Worm (Caenorhabditis elegans) whole organism, young adult: ENCODE measurements around the gene npp-26.
A peak's percentile ranks its signal among the peaks of the same experiment; 100 is the strongest.

Source experiments
- C06A6.2 ChIP-seq: fragments of 200-800 bp; sonication (Bioruptor generic); conservative IDR thresholded peaks from 2 replicates; pipeline ENCODE4 v1.3.6; 2022; ENCODE audit warnings: missing genetic modification characterization, missing compliant biosample characterization
- C17E4.6 ChIP-seq: fragments of 200-800 bp; sonication (Bioruptor generic); IDR thresholded peaks from 2 replicates; pipeline ENCODE4 v1.3.6; 2022; ENCODE audit warnings: missing genetic modification reagents, missing genetic modification characterization, missing compliant biosample characterization
- F33H1.4 ChIP-seq: fragments of 200-800 bp; sonication (Bioruptor generic); IDR thresholded peaks from 2 replicates; pipeline ENCODE4 v1.3.6; 2022; ENCODE audit warnings: missing genetic modification reagents, missing genetic modification characterization, missing compliant biosample characterization
- F37B4.10 ChIP-seq: fragments of 200-800 bp; sonication (Bioruptor generic); IDR thresholded peaks from 2 replicates; pipeline ENCODE4 v1.3.6; 2022; ENCODE audit warnings: missing genetic modification characterization, missing compliant biosample characterization
- F39B2.1 ChIP-seq: fragments of 200-800 bp; sonication (Bioruptor generic); IDR thresholded peaks from 2 replicates; pipeline ENCODE4 v1.3.6; 2022; ENCODE audit warnings: missing genetic modification reagents, missing genetic modification characterization, missing compliant biosample characterization
- K11D2.4 ChIP-seq: fragments of 200-800 bp; sonication (Bioruptor generic); IDR thresholded peaks from 2 replicates; pipeline ENCODE4 v1.3.6; 2022; ENCODE audit warnings: missing genetic modification reagents, missing genetic modification characterization, missing compliant biosample characterization
- K12H6.12 ChIP-seq: fragments of 200-800 bp; sonication (Bioruptor generic); optimal IDR thresholded peaks from 2 replicates; lab custom pipeline; 2018; ENCODE audit warnings: mild to moderate bottlenecking, missing genetic modification characterization, missing compliant biosample characterization
- Y56A3A.18 ChIP-seq: fragments of 200-800 bp; sonication (Bioruptor generic); IDR thresholded peaks from 2 replicates; pipeline ENCODE4 v1.3.6; 2022; ENCODE audit warnings: missing genetic modification reagents, missing genetic modification characterization, missing compliant biosample characterization
- aptf-2 ChIP-seq: fragments of 200-800 bp; sonication (Bioruptor generic); conservative IDR thresholded peaks from 2 replicates; pipeline ENCODE4 v1.3.6; 2022; ENCODE audit warnings: missing genetic modification reagents, missing genetic modification characterization, missing compliant biosample characterization
- aptf-3 ChIP-seq: fragments of 200-800 bp; sonication (Bioruptor generic); IDR thresholded peaks from 2 replicates; pipeline ENCODE4 v1.3.6; 2022; ENCODE audit warnings: missing genetic modification characterization, missing compliant biosample characterization
- attf-3 ChIP-seq: fragments of 200-800 bp; sonication (Bioruptor generic); conservative IDR thresholded peaks from 2 replicates; pipeline ENCODE4 v1.3.6; 2022; ENCODE audit warnings: missing genetic modification reagents, missing genetic modification characterization, missing compliant biosample characterization
- ccch-3 ChIP-seq: fragments of 200-800 bp; sonication (Bioruptor generic); optimal IDR thresholded peaks from 2 replicates; lab custom pipeline; 2018; ENCODE audit warnings: mild to moderate bottlenecking, missing genetic modification characterization, missing compliant biosample characterization
- cebp-1 ChIP-seq, 2 experiments: fragments of 200-800 bp in 1 of 2; sonication (Bioruptor generic) in 1 of 2; sonication (generic microtip) in 1 of 2; IDR thresholded peaks in 1 of 2; optimal IDR thresholded peaks in 1 of 2; 2 replicates each; pipeline versions ENCODE4 v1.3.6 to Lab custom; 2017 to 2022; ENCODE audit warnings: missing compliant biosample characterization in 2 of 2, missing genetic modification characterization in 2 of 2, mild to moderate bottlenecking in 1 of 2, missing genetic modification reagents in 1 of 2, moderate library complexity in 1 of 2
- ceh-27 ChIP-seq: fragments of 200-800 bp; sonication (Bioruptor generic); optimal IDR thresholded peaks from 2 replicates; lab custom pipeline; 2018; ENCODE audit warnings: mild to moderate bottlenecking, missing genetic modification characterization, moderate library complexity, missing compliant biosample characterization
- ceh-40 ChIP-seq: fragments of 200-800 bp; sonication (Bioruptor generic); IDR thresholded peaks from 2 replicates; pipeline ENCODE4 v1.3.6; 2022; ENCODE audit warnings: missing genetic modification characterization, missing compliant biosample characterization
- ceh-58 ChIP-seq: fragments of 200-800 bp; sonication (Bioruptor generic); IDR thresholded peaks from 2 replicates; pipeline ENCODE4 v1.3.6; 2022; ENCODE audit warnings: missing genetic modification characterization, missing compliant biosample characterization
- ceh-79 ChIP-seq: sonication (generic microtip); optimal IDR thresholded peaks from 2 replicates; lab custom pipeline; 2017; ENCODE audit warnings: mild to moderate bottlenecking, missing genetic modification characterization, missing compliant biosample characterization
- chd-7 ChIP-seq: sonication (generic microtip); optimal IDR thresholded peaks from 2 replicates; lab custom pipeline; 2016; ENCODE audit warnings: mild to moderate bottlenecking, missing genetic modification characterization, moderate library complexity, missing compliant biosample characterization
- die-1 ChIP-seq: sonication (generic microtip); optimal IDR thresholded peaks from 2 replicates; lab custom pipeline; 2016; ENCODE audit warnings: missing genotype, mild to moderate bottlenecking, missing genetic modification characterization, missing compliant biosample characterization
- dox-1 ChIP-seq: fragments of 200-800 bp; sonication (Bioruptor generic); IDR thresholded peaks from 2 replicates; pipeline ENCODE4 v1.3.6; 2022; ENCODE audit warnings: missing genetic modification reagents, missing genetic modification characterization, missing compliant biosample characterization
- egl-18 ChIP-seq: fragments of 200-800 bp; sonication (Bioruptor generic); IDR thresholded peaks from 2 replicates; pipeline ENCODE4 v1.3.6; 2022; ENCODE audit warnings: missing genetic modification reagents, missing genetic modification characterization, missing compliant biosample characterization
- egl-44 ChIP-seq: fragments of 200-800 bp; sonication (Bioruptor generic); IDR thresholded peaks from 2 replicates; pipeline ENCODE4 v1.3.6; 2022; ENCODE audit warnings: missing genetic modification reagents, missing genetic modification characterization, missing compliant biosample characterization
- hmg-1.2 ChIP-seq: fragments of 200-800 bp; sonication (Bioruptor generic); IDR thresholded peaks from 2 replicates; pipeline ENCODE4 v1.3.6; 2022; ENCODE audit warnings: missing genetic modification reagents, missing genetic modification characterization, missing compliant biosample characterization
- hsf-1 ChIP-seq: fragments of 200-800 bp; sonication (Bioruptor generic); IDR thresholded peaks from 2 replicates; pipeline ENCODE4 v1.3.6; 2022; ENCODE audit warnings: missing genetic modification reagents, missing genetic modification characterization, missing compliant biosample characterization
- lin-26 ChIP-seq: fragments of 200-800 bp; sonication (Bioruptor generic); IDR thresholded peaks from 2 replicates; pipeline ENCODE4 v1.3.6; 2022; ENCODE audit warnings: missing genetic modification reagents, missing genetic modification characterization, missing compliant biosample characterization
- lin-40 ChIP-seq: sonication (generic microtip); optimal IDR thresholded peaks from 2 replicates; lab custom pipeline; 2016; ENCODE audit warnings: missing genetic modification characterization, mild to moderate bottlenecking, missing compliant biosample characterization, missing genotype, missing genetic modification reagents
- lin-54 ChIP-seq: fragments of 200-800 bp; sonication (Bioruptor generic); optimal IDR thresholded peaks from 2 replicates; lab custom pipeline; 2018; ENCODE audit warnings: mild to moderate bottlenecking, missing genetic modification characterization, missing compliant biosample characterization
- madf-6 ChIP-seq: fragments of 200-800 bp; sonication (Bioruptor generic); IDR thresholded peaks from 2 replicates; pipeline ENCODE4 v1.3.6; 2022; ENCODE audit warnings: missing genetic modification reagents, missing genetic modification characterization, missing compliant biosample characterization
- mcd-1 ChIP-seq: fragments of 200-800 bp; sonication (Bioruptor generic); IDR thresholded peaks from 2 replicates; pipeline ENCODE4 v1.3.6; 2022; ENCODE audit warnings: missing genetic modification reagents, missing genetic modification characterization, missing compliant biosample characterization
- mes-4 ChIP-seq: sonication (generic microtip); optimal IDR thresholded peaks from 2 replicates; lab custom pipeline; 2016; ENCODE audit warnings: missing genotype, missing genetic modification characterization, missing compliant biosample characterization
- mxl-1 ChIP-seq: sonication (generic microtip); optimal IDR thresholded peaks from 2 replicates; lab custom pipeline; 2016; ENCODE audit warnings: missing genetic modification characterization, missing compliant biosample characterization
- nfyb-1 ChIP-seq: fragments of 200-800 bp; sonication (Bioruptor generic); IDR thresholded peaks from 2 replicates; pipeline ENCODE4 v1.3.6; 2022; ENCODE audit warnings: missing genetic modification reagents, missing genetic modification characterization, missing compliant biosample characterization
- nhr-120 ChIP-seq: fragments of 200-800 bp; sonication (Bioruptor generic); IDR thresholded peaks from 2 replicates; pipeline ENCODE4 v1.3.6; 2022; ENCODE audit warnings: missing genetic modification characterization, missing compliant biosample characterization
- nhr-179 ChIP-seq: sonication (generic microtip); optimal IDR thresholded peaks from 2 replicates; lab custom pipeline; 2016; ENCODE audit warnings: mild to moderate bottlenecking, missing genetic modification characterization, missing compliant biosample characterization
- rcor-1 ChIP-seq: fragments of 200-800 bp; sonication (Bioruptor generic); IDR thresholded peaks from 2 replicates; pipeline ENCODE4 v1.3.6; 2022; ENCODE audit warnings: missing genetic modification reagents, missing genetic modification characterization, missing compliant biosample characterization
- rec-8 ChIP-seq, 2 experiments: sonication (generic microtip); optimal IDR thresholded peaks; 2 replicates each; lab custom pipeline; 2016; ENCODE audit warnings: mild to moderate bottlenecking in 2 of 2, missing genetic modification characterization in 2 of 2, missing genetic modification reagents in 2 of 2, missing genotype in 2 of 2, missing biosample characterization in 1 of 2, missing compliant biosample characterization in 1 of 2, moderate library complexity in 1 of 2
- repo-1 ChIP-seq: sonication (generic microtip); optimal IDR thresholded peaks from 2 replicates; lab custom pipeline; 2017; ENCODE audit warnings: mild to moderate bottlenecking, missing genetic modification characterization, missing compliant biosample characterization
- unc-130 ChIP-seq: sonication (generic microtip); optimal IDR thresholded peaks from 2 replicates; lab custom pipeline; 2016; ENCODE audit warnings: missing genetic modification reagents, missing genetic modification characterization, missing compliant biosample characterization
- zim-3 ChIP-seq: sonication (generic microtip); optimal IDR thresholded peaks from 2 replicates; lab custom pipeline; 2017; ENCODE audit warnings: mild to moderate bottlenecking, missing genetic modification characterization, moderate library complexity, missing compliant biosample characterization
- ztf-6 ChIP-seq: fragments of 200-800 bp; sonication (Bioruptor generic); IDR thresholded peaks from 2 replicates; pipeline ENCODE4 v1.3.6; 2022; ENCODE audit warnings: missing genetic modification reagents, missing genetic modification characterization, missing compliant biosample characterization

Gene npp-26

ce11 chrIV:4749728-4750278 lies 14.7 kb upstream of the npp-26 start, which contains the start of the genes rpl-20 and Y17G9B.5 (continued):
- TF ChIP-seq C06A6.2 (GFP tag; lab: Robert Waterston, UW) (peak; percentile 99), unc-130 (GFP tag; lab: Kevin White, UChicago) (peak; percentile 98), ceh-40 (GFP tag; lab: Robert Waterston, UW) (peak; percentile 92), aptf-3 (GFP tag; lab: Robert Waterston, UW) (0 out of 2 replicates have a peak, but pooled peaks have one; percentile 37), lin-40 (tag; lab: Kevin White, UChicago) (peak; percentile 99), zim-3 (tag; lab: Kevin White, UChicago) (peak; percentile 84), F39B2.1 (GFP tag; lab: Robert Waterston, UW) (peak; percentile 92), ceh-79 (peak; percentile 90), Y56A3A.18 (peak; percentile 99), chd-7 (tag; lab: Kevin White, UChicago) (peak; percentile 99), egl-18 (GFP tag; lab: Robert Waterston, UW) (peak; percentile 98), ztf-6 (GFP tag; lab: Robert Waterston, UW) (peak; percentile 98), ccch-3 (GFP tag; lab: Kevin White, UChicago) (peak; percentile 68), K11D2.4 (GFP tag; lab: Robert Waterston, UW) (peak; percentile 100), mxl-1 (tag; lab: Kevin White, UChicago) (no peak), C17E4.6 (peak; percentile 99), hsf-1 (GFP tag; lab: Robert Waterston, UW) (peak; percentile 97), ceh-27 (peak; percentile 99), lin-54 (GFP tag; lab: Kevin White, UChicago) (peak; percentile 99), F33H1.4 (GFP tag; lab: Robert Waterston, UW) (peak; percentile 98), nfyb-1 (GFP tag; lab: Robert Waterston, UW) (peak; percentile 99), nhr-120 (peak; percentile 96), repo-1 (tag; lab: Kevin White, UChicago) (peak; percentile 99), hmg-1.2 (GFP tag; lab: Robert Waterston, UW) (peak; percentile 97), ceh-58 (GFP tag; lab: Robert Waterston, UW) (0 out of 2 replicates have a peak, but pooled peaks have one; percentile 54), egl-44 (peak; percentile 98), dox-1 (GFP tag; lab: Robert Waterston, UW) (peak; percentile 100), madf-6 (GFP tag; lab: Robert Waterston, UW) (peak; percentile 99), die-1 (peak; percentile 91), rec-8 (tag; optimal IDR thresholded peaks at IDR 0.05; lab: Kevin White, UChicago) (peak; percentile 79 to 81), cebp-1 (GFP tag; IDR thresholded peaks at IDR 0.05; lab: Robert Waterston, UW) (peak; percentile 93), cebp-1 (tag; optimal IDR thresholded peaks at IDR 0.05; lab: Kevin White, UChicago) (peak; percentile 99), mcd-1 (GFP tag; lab: Robert Waterston, UW) (peak; percentile 100), rcor-1 (peak; percentile 99), lin-26 (GFP tag; lab: Robert Waterston, UW) (peak; percentile 90), aptf-2 (GFP tag; lab: Robert Waterston, UW) (no peak; the same call in 1 of the 2 replicates), F37B4.10 (GFP tag; lab: Robert Waterston, UW) (peak; percentile 99), mes-4 (tag; lab: Kevin White, UChicago) (peak; percentile 88), nhr-179 (tag; lab: Kevin White, UChicago) (no peak), K12H6.12 (peak; percentile 99), attf-3 (GFP tag; lab: Robert Waterston, UW) (peak; percentile 87)
